Worm (Caenorhabditis elegans) whole organism, mixed stage, embryonic: ENCODE results near the gene Y50E8A.6.

Experiments used
- M03D4.4 ChIP-seq: sonication (generic microtip); optimal IDR thresholded peaks from 2 replicates; lab custom pipeline; 2017; ENCODE audit warnings: mild to moderate bottlenecking, missing genetic modification characterization, missing compliant biosample characterization
- bed-3 ChIP-seq: fragments of 200-800 bp; sonication (Bioruptor generic); optimal IDR thresholded peaks from 3 replicates; lab custom pipeline; 2018; ENCODE audit warnings: mild to moderate bottlenecking, missing genetic modification characterization, moderate library complexity, missing compliant biosample characterization
- blmp-1 ChIP-seq: fragments of 150-350 bp; optimal IDR thresholded peaks from 2 replicates; lab custom pipeline; 2014; ENCODE audit warnings: missing biosample characterization, missing genetic modification characterization
- ceh-39 ChIP-seq: fragments of 150-350 bp; optimal IDR thresholded peaks from 2 replicates; lab custom pipeline; 2014; ENCODE audit warnings: missing biosample characterization, missing genetic modification characterization
- ceh-43 ChIP-seq: fragments of 200-800 bp; sonication (Bioruptor generic); optimal IDR thresholded peaks from 2 replicates; lab custom pipeline; 2018; ENCODE audit warnings: mild to moderate bottlenecking, missing genetic modification characterization, moderate library complexity, missing compliant biosample characterization
- ceh-83 ChIP-seq: fragments of 200-800 bp; sonication (Bioruptor generic); optimal IDR thresholded peaks from 2 replicates; lab custom pipeline; 2018; ENCODE audit warnings: mild to moderate bottlenecking, missing genetic modification characterization, missing compliant biosample characterization
- ces-1 ChIP-seq: fragments of 150-350 bp; optimal IDR thresholded peaks from 2 replicates; lab custom pipeline; 2014; ENCODE audit warnings: missing biosample characterization, missing genetic modification reagents, missing genetic modification characterization
- cnd-1 ChIP-seq: fragments of 200-800 bp; sonication (Bioruptor generic); optimal IDR thresholded peaks from 2 replicates; lab custom pipeline; 2018; ENCODE audit warnings: mild to moderate bottlenecking, missing genetic modification characterization, missing compliant biosample characterization
- drap-1 ChIP-seq: fragments of 200-800 bp; sonication (Bioruptor generic); optimal IDR thresholded peaks from 3 replicates; lab custom pipeline; 2018; ENCODE audit warnings: mild to moderate bottlenecking, missing genetic modification characterization, missing compliant biosample characterization
- elt-1 ChIP-seq: sonication (generic microtip); optimal IDR thresholded peaks from 2 replicates; lab custom pipeline; 2017; ENCODE audit warnings: missing genetic modification characterization, mild to moderate bottlenecking, missing compliant biosample characterization, antibody characterized with exemption, moderate library complexity, borderline replicate concordance; ENCODE audit not compliant: insufficient read depth
- elt-3 ChIP-seq: fragments of 150-350 bp; optimal IDR thresholded peaks from 2 replicates; lab custom pipeline; 2014; ENCODE audit warnings: missing biosample characterization, missing genetic modification characterization
- flh-1 ChIP-seq: fragments of 200-800 bp; sonication (Bioruptor generic); optimal IDR thresholded peaks from 2 replicates; lab custom pipeline; 2018; ENCODE audit warnings: mild to moderate bottlenecking, missing genetic modification characterization, moderate library complexity, missing compliant biosample characterization
- ham-2 ChIP-seq: fragments of 200-800 bp; sonication (Bioruptor generic); optimal IDR thresholded peaks from 2 replicates; lab custom pipeline; 2018; ENCODE audit warnings: mild to moderate bottlenecking, missing genetic modification characterization, missing compliant biosample characterization
- hlh-1 ChIP-seq: fragments of 150-350 bp; optimal IDR thresholded peaks from 2 replicates; lab custom pipeline; 2014; ENCODE audit warnings: missing biosample characterization, missing genetic modification reagents, missing genetic modification characterization
- lin-13 ChIP-seq: fragments of 150-350 bp; optimal IDR thresholded peaks from 2 replicates; lab custom pipeline; 2014; ENCODE audit warnings: missing biosample characterization, missing genetic modification characterization
- lin-32 ChIP-seq: fragments of 200-800 bp; sonication (Bioruptor generic); optimal IDR thresholded peaks from 2 replicates; lab custom pipeline; 2018; ENCODE audit warnings: mild to moderate bottlenecking, missing genetic modification characterization, missing compliant biosample characterization
- lsy-2 ChIP-seq: fragments of 150-350 bp; optimal IDR thresholded peaks from 2 replicates; lab custom pipeline; 2014; ENCODE audit warnings: missing biosample characterization, missing genetic modification characterization
- mab-5 ChIP-seq: fragments of 150-350 bp; optimal IDR thresholded peaks from 2 replicates; lab custom pipeline; 2014; ENCODE audit warnings: missing biosample characterization, missing genetic modification characterization
- mep-1 ChIP-seq: fragments of 150-350 bp; optimal IDR thresholded peaks from 2 replicates; lab custom pipeline; 2017; ENCODE audit warnings: missing biosample characterization, missing genetic modification reagents, missing genetic modification characterization, inconsistent platforms
- mls-2 ChIP-seq: sonication (generic microtip); optimal IDR thresholded peaks from 2 replicates; lab custom pipeline; 2016; ENCODE audit warnings: mild to moderate bottlenecking, missing genetic modification characterization, moderate library complexity, missing compliant biosample characterization
- nhr-2 ChIP-seq: fragments of 150-350 bp; optimal IDR thresholded peaks from 2 replicates; lab custom pipeline; 2014; ENCODE audit warnings: missing biosample characterization, missing genetic modification characterization
- nhr-28 ChIP-seq: fragments of 150-350 bp; optimal IDR thresholded peaks from 2 replicates; lab custom pipeline; 2014; ENCODE audit warnings: missing biosample characterization, missing genetic modification characterization
- pha-4 ChIP-seq: fragments of 150-350 bp; optimal IDR thresholded peaks from 2 replicates; lab custom pipeline; 2018; ENCODE audit warnings: missing biosample characterization, missing genetic modification reagents, missing genetic modification characterization
- sem-2 ChIP-seq: fragments of 200-800 bp; sonication (Bioruptor generic); optimal IDR thresholded peaks from 2 replicates; lab custom pipeline; 2018; ENCODE audit warnings: mild to moderate bottlenecking, missing genetic modification characterization, missing compliant biosample characterization
- snpc-4 ChIP-seq: fragments of 150-350 bp; optimal IDR thresholded peaks from 2 replicates; lab custom pipeline; 2014; ENCODE audit warnings: missing biosample characterization, missing genetic modification characterization
- sptf-1 ChIP-seq: sonication (generic microtip); optimal IDR thresholded peaks from 2 replicates; lab custom pipeline; 2017; ENCODE audit warnings: mild to moderate bottlenecking, missing genetic modification characterization, moderate library complexity, missing compliant biosample characterization
- tbx-8 ChIP-seq: fragments of 200-800 bp; sonication (Bioruptor generic); optimal IDR thresholded peaks from 2 replicates; lab custom pipeline; 2018; ENCODE audit warnings: mild to moderate bottlenecking, missing genetic modification characterization, moderate library complexity, missing compliant biosample characterization
- unc-120 ChIP-seq: sonication (generic microtip); optimal IDR thresholded peaks from 2 replicates; lab custom pipeline; 2017; ENCODE audit warnings: missing genetic modification characterization, missing compliant biosample characterization; ENCODE audit not compliant: poor library complexity, severe bottlenecking
- unc-39 ChIP-seq: fragments of 150-350 bp; optimal IDR thresholded peaks from 2 replicates; lab custom pipeline; 2014; ENCODE audit warnings: missing biosample characterization, missing genetic modification characterization
- unc-62 ChIP-seq: fragments of 150-350 bp; optimal IDR thresholded peaks from 2 replicates; lab custom pipeline; 2014; ENCODE audit warnings: missing biosample characterization, missing genetic modification reagents, missing genetic modification characterization
- zip-8 ChIP-seq: fragments of 150-350 bp; optimal IDR thresholded peaks from 2 replicates; lab custom pipeline; 2014; ENCODE audit warnings: missing biosample characterization, missing genetic modification characterization
- ztf-11 ChIP-seq: fragments of 150-350 bp; optimal IDR thresholded peaks from 2 replicates; lab custom pipeline; 2014; ENCODE audit warnings: missing biosample characterization, missing genetic modification characterization

Gene Y50E8A.6

DNA sequence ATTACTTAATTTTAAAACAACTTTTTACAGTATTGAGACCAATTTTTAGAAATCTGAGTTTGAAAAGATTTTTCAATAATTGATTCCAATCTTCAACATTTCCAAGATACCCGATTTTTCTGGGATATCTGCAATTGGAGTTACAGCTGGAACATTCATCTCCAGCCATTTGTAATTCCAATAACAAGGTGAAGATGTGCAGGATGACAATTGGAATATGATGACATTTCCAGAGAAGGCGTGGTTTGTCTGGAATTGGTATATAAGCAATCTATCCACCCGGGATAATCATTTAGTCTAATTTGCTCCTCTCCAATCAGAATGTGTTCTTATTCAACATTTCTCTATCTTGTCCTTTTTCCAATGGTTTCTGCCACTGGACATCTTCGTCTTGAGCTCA lies 40.0 kb upstream of the Y50E8A.6 start, which contains the start of gene Y50E8A.11:
Gene Y50E8A.11, plus strand, starts transcription at position 301 of the 400 bp plus-strand sequence.
- TF ChIP-seq nhr-28 (no peak), ceh-39 (tag; lab: Kevin White, UChicago) (no peak), ztf-11 (tag; lab: Kevin White, UChicago) (no peak), sem-2 (GFP tag; lab: Kevin White, UChicago) (no peak), cnd-1 (no peak)
- TF ChIP-seq, all 35 proteins: peak for 0

- TF ChIP-seq ceh-83 (GFP tag; lab: Kevin White, UChicago) (no peak), tbx-8 (no peak), ztf-11 (tag; lab: Kevin White, UChicago) (no peak), bed-3 (no peak), lsy-2 (tag; lab: Kevin White, UChicago) (no peak), ham-2 (GFP tag; lab: Kevin White, UChicago) (no peak), sptf-1 (tag; lab: Kevin White, UChicago) (no peak), pha-4 (tag; lab: Kevin White, UChicago) (no peak), mep-1 (tag; lab: Kevin White, UChicago) (no peak), ceh-43 (GFP tag; lab: Kevin White, UChicago) (no peak), M03D4.4 (tag; lab: Kevin White, UChicago) (no peak), lin-13 (tag; lab: Kevin White, UChicago) (no peak), sem-2 (GFP tag; lab: Kevin White, UChicago) (no peak), lin-32 (GFP tag; lab: Kevin White, UChicago) (no peak), nhr-28 (no peak), flh-1 (GFP tag; lab: Kevin White, UChicago) (no peak)
These were observed 38.5 kb upstream of the Y50E8A.6 start, which contains the start of the genes scrm-7 and Y50E8A.10 for ce11 chrV:14779644-14780043. TSS of gene scrm-7 (minus strand) at chrV:14779744. TSS of gene Y50E8A.10 (plus strand) at chrV:14779996.

ce11 chrV:14773048-14773447 lies 31.9 kb upstream of the Y50E8A.6 start, which contains the start of gene haf-7:
TSS of gene haf-7 (plus strand) at chrV:14773258.
- TF ChIP-seq mep-1 (tag; lab: Kevin White, UChicago) (no peak), pha-4 (tag; lab: Kevin White, UChicago) (no peak), sptf-1 (tag; lab: Kevin White, UChicago) (no peak), ham-2 (GFP tag; lab: Kevin White, UChicago) (no peak), unc-62 (GFP tag; lab: Kevin White, UChicago) (no peak), ces-1 (GFP tag; lab: Kevin White, UChicago) (no peak), flh-1 (GFP tag; lab: Kevin White, UChicago) (no peak)

- TF ChIP-seq lin-13 (tag; lab: Kevin White, UChicago) (no peak), drap-1 (GFP tag; lab: Kevin White, UChicago) (no peak), bed-3 (no peak), flh-1 (GFP tag; lab: Kevin White, UChicago) (no peak), unc-39 (tag; lab: Kevin White, UChicago) (no peak), ces-1 (GFP tag; lab: Kevin White, UChicago) (no peak), mls-2 (tag; lab: Kevin White, UChicago) (no peak), mab-5 (tag; lab: Kevin White, UChicago) (no peak), lin-32 (GFP tag; lab: Kevin White, UChicago) (no peak), ztf-11 (tag; lab: Kevin White, UChicago) (no peak), sem-2 (GFP tag; lab: Kevin White, UChicago) (no peak), elt-3 (tag; lab: Kevin White, UChicago) (no peak), ham-2 (GFP tag; lab: Kevin White, UChicago) (no peak), lsy-2 (tag; lab: Kevin White, UChicago) (no peak), unc-62 (GFP tag; lab: Kevin White, UChicago) (no peak), cnd-1 (no peak), mep-1 (tag; lab: Kevin White, UChicago) (no peak), blmp-1 (tag; lab: Kevin White, UChicago) (no peak), snpc-4 (tag; lab: Kevin White, UChicago) (no peak)
These were observed 22.4 kb upstream of the Y50E8A.6 start for ce11 chrV:14763582-14763981.

DNA sequence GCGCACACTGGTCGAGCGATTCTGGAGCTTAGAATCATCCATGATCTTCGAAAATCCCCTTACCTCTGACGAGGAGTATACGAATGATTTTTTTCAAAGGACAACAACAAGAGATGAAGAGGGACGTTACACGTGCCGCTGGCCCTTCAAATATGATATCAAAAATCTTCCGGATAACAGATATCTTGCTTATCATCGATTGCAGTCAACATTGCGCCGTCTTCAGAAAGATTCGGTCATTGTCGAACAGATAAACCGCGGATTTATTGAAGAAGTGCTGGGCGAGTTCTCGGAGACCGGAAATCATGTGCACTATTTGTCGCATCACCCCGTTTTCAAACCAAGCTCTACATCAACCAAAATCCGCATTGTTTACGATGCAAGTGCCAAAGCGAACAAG lies 21.4 kb upstream of the Y50E8A.6 start:
- TF ChIP-seq hlh-1 (tag; lab: Kevin White, UChicago) (no peak), zip-8 (tag; lab: Kevin White, UChicago) (no peak), ceh-43 (GFP tag; lab: Kevin White, UChicago) (no peak), M03D4.4 (tag; lab: Kevin White, UChicago) (no peak), unc-39 (tag; lab: Kevin White, UChicago) (no peak), ztf-11 (tag; lab: Kevin White, UChicago) (no peak), ham-2 (GFP tag; lab: Kevin White, UChicago) (no peak), elt-1 (tag; lab: Kevin White, UChicago) (no peak), nhr-2 (no peak), lsy-2 (tag; lab: Kevin White, UChicago) (no peak), bed-3 (no peak), blmp-1 (tag; lab: Kevin White, UChicago) (no peak), unc-120 (no peak), ceh-83 (GFP tag; lab: Kevin White, UChicago) (no peak), ces-1 (GFP tag; lab: Kevin White, UChicago) (no peak), pha-4 (tag; lab: Kevin White, UChicago) (no peak), unc-62 (GFP tag; lab: Kevin White, UChicago) (no peak), drap-1 (GFP tag; lab: Kevin White, UChicago) (no peak)
